Fruit fly (Drosophila melanogaster): ENCODE results near the gene Vsx2.

Vsx2 gene

DNA sequence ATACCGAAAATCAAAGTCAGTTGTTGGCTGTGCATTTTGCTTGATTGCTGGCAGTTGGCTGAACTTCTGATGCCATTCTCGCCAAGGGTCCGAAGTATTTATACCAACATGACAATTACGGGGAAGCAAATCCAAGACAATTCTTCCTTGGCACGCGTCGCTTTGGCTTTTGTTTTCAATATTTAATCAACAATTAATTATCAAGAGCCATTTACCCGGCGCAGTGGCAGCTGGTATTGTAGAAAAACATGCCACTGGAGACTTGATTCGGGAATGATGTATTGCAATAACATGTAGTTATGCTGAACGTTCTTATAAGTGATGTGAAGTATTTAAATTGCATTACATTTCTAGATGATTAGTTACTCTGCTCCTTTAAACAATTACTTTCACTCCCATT lies 58.9 kb downstream of the Vsx2 start, which contains the start of the genes CG32762 and CG4151:
Gene CG32762, minus strand, starts transcription at position 101 of the 400 bp plus-strand sequence.
Gene CG4151, plus strand, starts transcription at position 348 of the 400 bp plus-strand sequence.
- TF ChIP-seq ttk (optimal IDR thresholded peaks at IDR 0.05) (no peak), Sin3A (optimal IDR thresholded peaks at IDR 0.05) (no peak), Myc (optimal IDR thresholded peaks at IDR 0.05) (no peak), insv (optimal IDR thresholded peaks at IDR 0.05) (no peak), h (optimal IDR thresholded peaks at IDR 0.05) (no peak), psq (optimal IDR thresholded peaks at IDR 0.05) (no peak)

dm6 chrX:5496727-5497126 lies 63.3 kb downstream of the Vsx2 start:
- TF ChIP-seq insv (optimal IDR thresholded peaks at IDR 0.05) (no peak), Myc (optimal IDR thresholded peaks at IDR 0.05) (no peak), psq (optimal IDR thresholded peaks at IDR 0.05) (no peak)

DNA sequence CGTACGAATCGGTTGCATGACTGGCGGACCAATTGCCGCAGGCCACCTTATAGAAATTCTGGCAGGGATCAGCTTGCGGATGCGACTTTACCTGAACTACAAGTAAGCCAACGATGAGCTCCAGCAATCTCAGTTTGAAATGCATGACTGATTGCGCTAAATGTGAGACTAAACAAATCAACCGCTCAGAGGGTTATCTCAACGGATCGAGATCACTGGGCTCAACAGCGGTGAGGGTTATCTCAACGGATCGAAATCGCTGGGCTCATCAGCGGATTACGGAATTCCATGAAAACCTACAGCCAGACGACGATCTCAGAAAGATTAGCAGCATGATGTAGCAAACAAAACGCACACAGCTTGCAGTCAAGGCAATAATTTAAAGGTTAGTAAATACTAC lies 64.1 kb downstream of the Vsx2 start, which contains the start of gene frma:
Gene frma, minus strand, starts transcription at position 152 of the 400 bp plus-strand sequence.
- TF ChIP-seq insv (optimal IDR thresholded peaks at IDR 0.05), result no peak
- no peak for TF ChIP-seq ttk (optimal IDR thresholded peaks at IDR 0.05)

dm6 chrX:5487381-5487780 lies 72.6 kb downstream of the Vsx2 start:
- TF ChIP-seq h (optimal IDR thresholded peaks at IDR 0.05), result no peak
- no peak for TF ChIP-seq insv (optimal IDR thresholded peaks at IDR 0.05)
- TF ChIP-seq Sin3A (optimal IDR thresholded peaks at IDR 0.05), result no peak
- no peak for TF ChIP-seq psq (optimal IDR thresholded peaks at IDR 0.05)
- TF ChIP-seq Myc (optimal IDR thresholded peaks at IDR 0.05), result no peak
- TF ChIP-seq ttk (optimal IDR thresholded peaks at IDR 0.05), result no peak

DNA sequence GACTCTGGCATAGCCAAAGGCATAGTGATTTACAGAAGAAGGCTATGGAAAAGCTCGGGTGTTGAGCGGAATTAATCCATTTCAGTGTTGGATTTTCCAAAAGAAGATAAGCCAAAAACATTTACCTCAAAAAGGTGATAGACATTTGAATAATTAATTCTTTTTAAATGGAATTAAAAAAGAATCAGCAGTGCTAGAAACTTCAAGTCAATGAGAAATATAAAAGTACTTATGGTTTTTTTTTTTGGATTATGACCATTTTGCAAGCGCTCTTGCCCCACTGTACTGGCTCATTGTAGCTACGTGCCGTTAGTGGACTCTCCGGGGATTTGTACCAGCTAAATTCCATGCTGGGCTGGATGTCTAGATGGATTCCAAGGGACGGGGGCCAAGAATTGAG lies 74.1 kb downstream of the Vsx2 start:
- TF ChIP-seq insv (optimal IDR thresholded peaks at IDR 0.05) (no peak), ttk (optimal IDR thresholded peaks at IDR 0.05) (no peak)
